Fruit fly (Drosophila melanogaster): Measurements from ENCODE around the gene CG43736.

Gene CG43736

dm6 chrX:6857693-6858092 is 6.0 kb upstream of the CG43736 start (continued):
- TF ChIP-seq CG17802 (tag; optimal IDR thresholded peaks at IDR 0.05): no peak
- TF ChIP-seq CG16815 (GFP tag; optimal IDR thresholded peaks at IDR 0.05): no peak
- TF ChIP-seq Adf1 (GFP tag; IDR thresholded peaks at IDR 0.05): no peak
- TF ChIP-seq nmo (GFP tag; optimal IDR thresholded peaks at IDR 0.05): no peak
- no peak for TF ChIP-seq Hand (GFP tag; optimal IDR thresholded peaks at IDR 0.05)
- TF ChIP-seq CG12299 (tag; optimal IDR thresholded peaks at IDR 0.05): no peak
- no peak for TF ChIP-seq Mad (GFP tag; optimal IDR thresholded peaks at IDR 0.05)
- no peak for TF ChIP-seq CG12391 (tag; optimal IDR thresholded peaks at IDR 0.05)
- peak; percentile 12 for TF ChIP-seq CG34376 (GFP tag; optimal IDR thresholded peaks at IDR 0.05)
- no peak for TF ChIP-seq CG6791 (GFP tag; IDR thresholded peaks at IDR 0.05; ENCODE audit: partially characterized antibody)
- no peak for TF ChIP-seq CG2120 (GFP tag; optimal IDR thresholded peaks at IDR 0.05)
- no peak for TF ChIP-seq maf-S (GFP tag; optimal IDR thresholded peaks at IDR 0.05)
- no peak for TF ChIP-seq Neu2 (GFP tag; optimal IDR thresholded peaks at IDR 0.05; ENCODE audit: borderline replicate concordance)
- TF ChIP-seq tgo (GFP tag; IDR thresholded peaks at IDR 0.05): no peak
- no peak for TF ChIP-seq CG31441 (GFP tag; IDR thresholded peaks at IDR 0.05)
- TF ChIP-seq repo (GFP tag; optimal IDR thresholded peaks at IDR 0.05): no peak
- no peak for TF ChIP-seq CG4730 (GFP tag; IDR thresholded peaks at IDR 0.05)
- TF ChIP-seq CG17912 (GFP tag; optimal IDR thresholded peaks at IDR 0.05): no peak
- no peak for TF ChIP-seq CG1529 (GFP tag; optimal IDR thresholded peaks at IDR 0.05)
- peak; percentile 51 for TF ChIP-seq cad (GFP tag; optimal IDR thresholded peaks at IDR 0.05)

- TF ChIP-seq CG14050 (GFP tag; IDR thresholded peaks at IDR 0.05): no peak
- no peak for TF ChIP-seq crp (GFP tag; optimal IDR thresholded peaks at IDR 0.05)
- TF ChIP-seq Taf1 (GFP tag; IDR thresholded peaks at IDR 0.05): no peak
- peak; percentile 14; the same call in 1 of the 2 replicates for TF ChIP-seq aop (GFP tag; IDR thresholded peaks at IDR 0.05)
- TF ChIP-seq CG34376 (GFP tag; optimal IDR thresholded peaks at IDR 0.05): no peak
- TF ChIP-seq cg (GFP tag; optimal IDR thresholded peaks at IDR 0.05): peak; percentile 65
Measured at dm6 chrX:6859245-6859644, 4.4 kb upstream of the CG43736 start.

- TF ChIP-seq HLH54F (GFP tag; optimal IDR thresholded peaks at IDR 0.05) (peak; percentile 28), CG32772 (GFP tag; IDR thresholded peaks at IDR 0.05) (peak; percentile 67), Hr78 (GFP tag; optimal IDR thresholded peaks at IDR 0.05) (no peak), jumu (GFP tag; optimal IDR thresholded peaks at IDR 0.05) (peak; percentile 71), CG11504 (tag; optimal IDR thresholded peaks at IDR 0.05) (peak; percentile 91), CG7372 (GFP tag; IDR thresholded peaks at IDR 0.05) (peak; percentile 59), lola (GFP tag; optimal IDR thresholded peaks at IDR 0.05) (peak in 1 of 3 experiments; percentile 38), nau (GFP tag; optimal IDR thresholded peaks at IDR 0.05) (peak; percentile 71), Nf-YB (GFP tag; optimal IDR thresholded peaks at IDR 0.05) (no peak), CG11695 (GFP tag; IDR thresholded peaks at IDR 0.05) (peak; percentile 71), lov (optimal IDR thresholded peaks at IDR 0.05) (no peak), lov (GFP tag; IDR thresholded peaks at IDR 0.05) (0 out of 3 replicates have a peak, but pooled peaks have one; percentile 37), pita (GFP tag; optimal IDR thresholded peaks at IDR 0.05) (no peak), Rx (GFP tag; IDR thresholded peaks at IDR 0.05) (peak; percentile 64), ken (GFP tag; IDR thresholded peaks at IDR 0.05) (no peak), Dad (GFP tag; optimal IDR thresholded peaks at IDR 0.05) (peak; percentile 62), fd102C (GFP tag; optimal IDR thresholded peaks at IDR 0.05) (no peak), HLHmδ (GFP tag; optimal IDR thresholded peaks at IDR 0.05) (no peak), slp2 (GFP tag; optimal IDR thresholded peaks at IDR 0.05) (peak; percentile 89), Hey (tag; optimal IDR thresholded peaks at IDR 0.05) (no peak), CG14965 (GFP tag; optimal IDR thresholded peaks at IDR 0.05; ENCODE audit: borderline replicate concordance) (no peak), CG10565 (GFP tag; optimal IDR thresholded peaks at IDR 0.05) (no peak), bcd (GFP tag; optimal IDR thresholded peaks at IDR 0.05) (peak; percentile 88)
Measured at dm6 chrX:6859756-6860412, 3.8 kb upstream of the CG43736 start.

Measured in whole organism, embryonic.